Worm (Caenorhabditis elegans) whole organism, young adult: ENCODE results near the gene Y49E10.27.

Source experiments
- B0261.1 ChIP-seq: sonication (generic microtip); optimal IDR thresholded peaks from 2 replicates; lab custom pipeline; 2016; ENCODE audit warnings: mild to moderate bottlenecking, missing genetic modification characterization, moderate library complexity, missing compliant biosample characterization
- C06A6.2 ChIP-seq: fragments of 200-800 bp; sonication (Bioruptor generic); conservative IDR thresholded peaks from 2 replicates; pipeline ENCODE4 v1.3.6; 2022; ENCODE audit warnings: missing genetic modification characterization, missing compliant biosample characterization
- C17E4.6 ChIP-seq: fragments of 200-800 bp; sonication (Bioruptor generic); IDR thresholded peaks from 2 replicates; pipeline ENCODE4 v1.3.6; 2022; ENCODE audit warnings: missing genetic modification reagents, missing genetic modification characterization, missing compliant biosample characterization
- D2030.7 ChIP-seq: fragments of 200-800 bp; sonication (Bioruptor generic); IDR thresholded peaks from 2 replicates; pipeline ENCODE4 v1.3.6; 2022; ENCODE audit warnings: missing genetic modification reagents, missing genetic modification characterization, missing compliant biosample characterization
- F23B12.7 ChIP-seq: sonication (generic microtip); optimal IDR thresholded peaks from 2 replicates; lab custom pipeline; 2017; ENCODE audit warnings: missing genetic modification characterization, mild to moderate bottlenecking, missing compliant biosample characterization, antibody characterized with exemption, moderate library complexity; ENCODE audit not compliant: insufficient read depth
- F37B4.10 ChIP-seq: fragments of 200-800 bp; sonication (Bioruptor generic); IDR thresholded peaks from 2 replicates; pipeline ENCODE4 v1.3.6; 2022; ENCODE audit warnings: missing genetic modification characterization, missing compliant biosample characterization
- F55B11.4 ChIP-seq: sonication (generic microtip); optimal IDR thresholded peaks from 2 replicates; lab custom pipeline; 2016; ENCODE audit warnings: missing compliant biosample characterization, missing genetic modification characterization, borderline replicate concordance; ENCODE audit not compliant: insufficient read depth
- F57C9.4 ChIP-seq: sonication (generic microtip); optimal IDR thresholded peaks from 2 replicates; lab custom pipeline; 2017; ENCODE audit warnings: mild to moderate bottlenecking, missing genetic modification characterization, missing compliant biosample characterization
- K11D2.4 ChIP-seq: fragments of 200-800 bp; sonication (Bioruptor generic); IDR thresholded peaks from 2 replicates; pipeline ENCODE4 v1.3.6; 2022; ENCODE audit warnings: missing genetic modification reagents, missing genetic modification characterization, missing compliant biosample characterization
- T07F8.4 ChIP-seq: sonication (generic microtip); optimal IDR thresholded peaks from 2 replicates; lab custom pipeline; 2016; ENCODE audit warnings: mild to moderate bottlenecking, missing genetic modification characterization, moderate library complexity, missing compliant biosample characterization
- akir-1 ChIP-seq: fragments of 200-800 bp; sonication (Bioruptor generic); optimal IDR thresholded peaks from 2 replicates; lab custom pipeline; 2018; ENCODE audit warnings: mild to moderate bottlenecking, missing genetic modification characterization, moderate library complexity, missing compliant biosample characterization
- aptf-3 ChIP-seq: fragments of 200-800 bp; sonication (Bioruptor generic); IDR thresholded peaks from 2 replicates; pipeline ENCODE4 v1.3.6; 2022; ENCODE audit warnings: missing genetic modification characterization, missing compliant biosample characterization
- attf-5 ChIP-seq: fragments of 200-800 bp; sonication (Bioruptor generic); optimal IDR thresholded peaks from 2 replicates; lab custom pipeline; 2018; ENCODE audit warnings: mild to moderate bottlenecking, missing genetic modification characterization, missing compliant biosample characterization
- cebp-1 ChIP-seq, 2 experiments: fragments of 200-800 bp in 1 of 2; sonication (Bioruptor generic) in 1 of 2; sonication (generic microtip) in 1 of 2; IDR thresholded peaks in 1 of 2; optimal IDR thresholded peaks in 1 of 2; 2 replicates each; pipeline versions ENCODE4 v1.3.6 to Lab custom; 2017 to 2022; ENCODE audit warnings: missing compliant biosample characterization in 2 of 2, missing genetic modification characterization in 2 of 2, mild to moderate bottlenecking in 1 of 2, missing genetic modification reagents in 1 of 2, moderate library complexity in 1 of 2
- ceh-100 ChIP-seq: fragments of 200-800 bp; sonication (Bioruptor generic); IDR thresholded peaks from 2 replicates; pipeline ENCODE4 v1.3.6; 2022; ENCODE audit warnings: missing genetic modification reagents, missing genetic modification characterization, missing compliant biosample characterization
- dox-1 ChIP-seq: fragments of 200-800 bp; sonication (Bioruptor generic); IDR thresholded peaks from 2 replicates; pipeline ENCODE4 v1.3.6; 2022; ENCODE audit warnings: missing genetic modification reagents, missing genetic modification characterization, missing compliant biosample characterization
- egl-18 ChIP-seq: fragments of 200-800 bp; sonication (Bioruptor generic); IDR thresholded peaks from 2 replicates; pipeline ENCODE4 v1.3.6; 2022; ENCODE audit warnings: missing genetic modification reagents, missing genetic modification characterization, missing compliant biosample characterization
- egl-44 ChIP-seq: fragments of 200-800 bp; sonication (Bioruptor generic); IDR thresholded peaks from 2 replicates; pipeline ENCODE4 v1.3.6; 2022; ENCODE audit warnings: missing genetic modification reagents, missing genetic modification characterization, missing compliant biosample characterization
- ekl-4 ChIP-seq: fragments of 200-800 bp; sonication (Bioruptor generic); IDR thresholded peaks from 2 replicates; pipeline ENCODE4 v1.3.6; 2022; ENCODE audit warnings: missing genetic modification reagents, missing genetic modification characterization, missing compliant biosample characterization
- gei-17 ChIP-seq: fragments of 200-800 bp; sonication (Bioruptor generic); optimal IDR thresholded peaks from 2 replicates; lab custom pipeline; 2018; ENCODE audit warnings: mild to moderate bottlenecking, missing genetic modification characterization, missing compliant biosample characterization
- lag-1 ChIP-seq: fragments of 200-800 bp; sonication (Bioruptor generic); IDR thresholded peaks from 2 replicates; pipeline ENCODE4 v1.3.6; 2022; ENCODE audit warnings: missing genetic modification reagents, missing genetic modification characterization, missing compliant biosample characterization
- let-526 ChIP-seq: fragments of 200-800 bp; sonication (Bioruptor generic); IDR thresholded peaks from 2 replicates; pipeline ENCODE4 v1.3.6; 2022; ENCODE audit warnings: missing genetic modification reagents, missing genetic modification characterization, missing compliant biosample characterization
- lsy-27 ChIP-seq: sonication (generic microtip); optimal IDR thresholded peaks from 2 replicates; lab custom pipeline; 2017; ENCODE audit warnings: missing genetic modification characterization, mild to moderate bottlenecking, missing compliant biosample characterization, antibody characterized with exemption, missing genotype, borderline replicate concordance; ENCODE audit not compliant: insufficient read depth
- madf-10 ChIP-seq: sonication (generic microtip); optimal IDR thresholded peaks from 2 replicates; lab custom pipeline; 2016; ENCODE audit warnings: mild to moderate bottlenecking, missing genetic modification characterization, missing compliant biosample characterization
- madf-6 ChIP-seq: fragments of 200-800 bp; sonication (Bioruptor generic); IDR thresholded peaks from 2 replicates; pipeline ENCODE4 v1.3.6; 2022; ENCODE audit warnings: missing genetic modification reagents, missing genetic modification characterization, missing compliant biosample characterization
- madf-8 ChIP-seq: fragments of 200-800 bp; sonication (Bioruptor generic); conservative IDR thresholded peaks from 2 replicates; pipeline ENCODE4 v1.3.6; 2022; ENCODE audit warnings: missing genetic modification reagents, missing genetic modification characterization, missing compliant biosample characterization
- mxl-1 ChIP-seq: sonication (generic microtip); optimal IDR thresholded peaks from 2 replicates; lab custom pipeline; 2016; ENCODE audit warnings: missing genetic modification characterization, missing compliant biosample characterization
- nfya-1 ChIP-seq: sonication (generic microtip); optimal IDR thresholded peaks from 2 replicates; lab custom pipeline; 2017; ENCODE audit warnings: antibody characterized with exemption, missing compliant biosample characterization, missing genetic modification characterization, borderline replicate concordance; ENCODE audit not compliant: insufficient read depth
- nfya-2 ChIP-seq: fragments of 200-800 bp; sonication (Bioruptor generic); IDR thresholded peaks from 2 replicates; pipeline ENCODE4 v1.3.6; 2022; ENCODE audit warnings: missing genetic modification reagents, missing genetic modification characterization, missing compliant biosample characterization
- nhr-120 ChIP-seq: fragments of 200-800 bp; sonication (Bioruptor generic); IDR thresholded peaks from 2 replicates; pipeline ENCODE4 v1.3.6; 2022; ENCODE audit warnings: missing genetic modification characterization, missing compliant biosample characterization
- nhr-27 ChIP-seq: fragments of 200-800 bp; sonication (Bioruptor generic); optimal IDR thresholded peaks from 2 replicates; lab custom pipeline; 2018; ENCODE audit warnings: mild to moderate bottlenecking, missing genetic modification characterization, moderate library complexity, missing compliant biosample characterization
- repo-1 ChIP-seq: sonication (generic microtip); optimal IDR thresholded peaks from 2 replicates; lab custom pipeline; 2017; ENCODE audit warnings: mild to moderate bottlenecking, missing genetic modification characterization, missing compliant biosample characterization
- snpc-1.3 ChIP-seq: sonication (generic microtip); optimal IDR thresholded peaks from 2 replicates; lab custom pipeline; 2017; ENCODE audit warnings: missing genetic modification characterization, mild to moderate bottlenecking, missing compliant biosample characterization, antibody characterized with exemption, moderate library complexity, missing genotype, missing genetic modification reagents; ENCODE audit not compliant: insufficient read depth
- snpc-3.4 ChIP-seq: sonication (generic microtip); optimal IDR thresholded peaks from 2 replicates; lab custom pipeline; 2017; ENCODE audit warnings: missing genetic modification characterization, mild to moderate bottlenecking, missing compliant biosample characterization, antibody characterized with exemption, moderate library complexity, missing genotype, missing genetic modification reagents
- somi-1 ChIP-seq: fragments of 200-800 bp; sonication (Bioruptor generic); optimal IDR thresholded peaks from 2 replicates; lab custom pipeline; 2018; ENCODE audit warnings: mild to moderate bottlenecking, missing genetic modification characterization, missing compliant biosample characterization
- sptf-2 ChIP-seq: fragments of 200-800 bp; sonication (Bioruptor generic); optimal IDR thresholded peaks from 2 replicates; lab custom pipeline; 2018; ENCODE audit warnings: mild to moderate bottlenecking, missing genetic modification characterization, missing compliant biosample characterization
- tbx-9 ChIP-seq: sonication (generic microtip); optimal IDR thresholded peaks from 2 replicates; lab custom pipeline; 2016; ENCODE audit warnings: borderline replicate concordance, missing genetic modification characterization, inconsistent platforms, missing compliant biosample characterization
- ztf-18 ChIP-seq: sonication (generic microtip); optimal IDR thresholded peaks from 2 replicates; lab custom pipeline; 2016; ENCODE audit warnings: missing genotype, mild to moderate bottlenecking, missing genetic modification characterization, missing compliant biosample characterization
- ztf-25 ChIP-seq: fragments of 200-800 bp; sonication (Bioruptor generic); IDR thresholded peaks from 2 replicates; pipeline ENCODE4 v1.3.6; 2022; ENCODE audit warnings: missing genetic modification reagents, missing genetic modification characterization, missing compliant biosample characterization
- ztf-28 ChIP-seq: fragments of 200-800 bp; sonication (Bioruptor generic); IDR thresholded peaks from 2 replicates; pipeline ENCODE4 v1.3.6; 2022; ENCODE audit warnings: missing genetic modification reagents, missing genetic modification characterization, missing compliant biosample characterization
- ztf-3 ChIP-seq: fragments of 200-800 bp; sonication (Bioruptor generic); optimal IDR thresholded peaks from 2 replicates; lab custom pipeline; 2018; ENCODE audit warnings: mild to moderate bottlenecking, missing genetic modification characterization, missing compliant biosample characterization
- ztf-6 ChIP-seq: fragments of 200-800 bp; sonication (Bioruptor generic); IDR thresholded peaks from 2 replicates; pipeline ENCODE4 v1.3.6; 2022; ENCODE audit warnings: missing genetic modification reagents, missing genetic modification characterization, missing compliant biosample characterization

Y49E10.27 gene

DNA sequence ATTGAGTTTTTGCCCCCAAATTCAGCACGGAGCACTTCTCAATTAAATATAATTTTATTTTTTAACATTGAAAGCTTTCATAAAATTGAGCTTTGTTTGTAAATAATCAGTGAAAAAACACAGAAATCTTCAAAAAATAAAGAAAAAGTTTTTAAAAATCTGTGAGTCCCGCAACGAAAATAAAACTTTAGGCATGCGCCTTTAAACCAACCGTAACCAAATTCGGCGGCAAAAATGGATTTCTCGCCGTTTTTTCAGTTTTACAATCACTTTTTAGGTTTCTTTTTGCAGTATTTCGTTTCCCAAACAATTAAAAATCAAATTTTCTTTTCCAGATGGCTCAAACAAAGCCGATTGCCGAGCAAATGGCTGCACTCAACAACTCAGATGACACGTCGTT is 7.6 kb upstream of the Y49E10.27 start, which contains the start of gene pie-1 (continued):
- TF ChIP-seq C17E4.6 (GFP tag; lab: Robert Waterston, UW) (no peak), ztf-28 (GFP tag; lab: Robert Waterston, UW) (no peak), B0261.1 (tag; lab: Kevin White, UChicago) (no peak), somi-1 (GFP tag; lab: Kevin White, UChicago) (no peak), let-526 (GFP tag; lab: Robert Waterston, UW) (no peak), F37B4.10 (GFP tag; lab: Robert Waterston, UW) (no peak), sptf-2 (GFP tag; lab: Kevin White, UChicago) (no peak), madf-6 (GFP tag; lab: Robert Waterston, UW) (peak; percentile 96), egl-44 (GFP tag; lab: Robert Waterston, UW) (no peak), K11D2.4 (no peak), lsy-27 (no peak), nfya-2 (GFP tag; lab: Robert Waterston, UW) (no peak), madf-8 (GFP tag; lab: Robert Waterston, UW) (peak; percentile 78), egl-18 (GFP tag; lab: Robert Waterston, UW) (no peak), ztf-25 (GFP tag; lab: Robert Waterston, UW) (no peak), tbx-9 (tag; lab: Kevin White, UChicago) (no peak), F23B12.7 (tag; lab: Kevin White, UChicago) (no peak), C06A6.2 (no peak), ekl-4 (GFP tag; lab: Robert Waterston, UW) (no peak), nfya-1 (tag; lab: Kevin White, UChicago) (no peak), aptf-3 (GFP tag; lab: Robert Waterston, UW) (no peak), ztf-6 (GFP tag; lab: Robert Waterston, UW) (no peak), akir-1 (GFP tag; lab: Kevin White, UChicago) (no peak), madf-10 (no peak), repo-1 (tag; lab: Kevin White, UChicago) (no peak), snpc-1.3 (tag; lab: Kevin White, UChicago) (no peak), D2030.7 (peak; percentile 85), cebp-1 (GFP tag; IDR thresholded peaks at IDR 0.05; lab: Robert Waterston, UW) (no peak), cebp-1 (tag; optimal IDR thresholded peaks at IDR 0.05; lab: Kevin White, UChicago) (no peak), T07F8.4 (tag; lab: Kevin White, UChicago) (no peak), ztf-3 (GFP tag; lab: Kevin White, UChicago) (no peak), attf-5 (GFP tag; lab: Kevin White, UChicago) (no peak), gei-17 (no peak), lag-1 (GFP tag; lab: Robert Waterston, UW) (no peak), ceh-100 (GFP tag; lab: Robert Waterston, UW) (no peak), nhr-120 (no peak), ztf-18 (tag; lab: Kevin White, UChicago) (no peak), mxl-1 (tag; lab: Kevin White, UChicago) (no peak), dox-1 (GFP tag; lab: Robert Waterston, UW) (no peak), F55B11.4 (no peak), snpc-3.4 (tag; lab: Kevin White, UChicago) (peak; percentile 30), nhr-27 (tag; lab: Kevin White, UChicago) (no peak), F57C9.4 (tag; lab: Kevin White, UChicago) (no peak)
- TF ChIP-seq, all 124 proteins: peak for 21
